Fruit fly (Drosophila melanogaster) whole organism, pupa: ENCODE measurements around the gene CG6726.

ENCODE experiments used
- CG10348 ChIP-seq: fragments of 200-800 bp; sonication (Bioruptor generic); IDR thresholded peaks from 2 replicates; pipeline ENCODE4 v1.3.6; 2022; ENCODE audit warnings: missing biosample characterization, missing genetic modification characterization
- CG8301 ChIP-seq: fragments of 200-800 bp; sonication (Bioruptor generic); optimal IDR thresholded peaks from 2 replicates; lab custom pipeline; 2018; ENCODE audit warnings: missing biosample characterization, mild to moderate bottlenecking, missing genetic modification characterization
- EcR ChIP-seq: fragments of 200-800 bp; sonication (Bioruptor generic); optimal IDR thresholded peaks from 3 replicates; lab custom pipeline; 2019; ENCODE audit warnings: missing biosample characterization, missing genetic modification characterization, mild to moderate bottlenecking, moderate library complexity, missing genetic modification reagents
- Ets98B ChIP-seq: fragments of 200-800 bp; sonication (Bioruptor generic); IDR thresholded peaks from 2 replicates; pipeline ENCODE4 v1.3.6; 2022; ENCODE audit warnings: missing biosample characterization, missing genetic modification characterization

DNA sequence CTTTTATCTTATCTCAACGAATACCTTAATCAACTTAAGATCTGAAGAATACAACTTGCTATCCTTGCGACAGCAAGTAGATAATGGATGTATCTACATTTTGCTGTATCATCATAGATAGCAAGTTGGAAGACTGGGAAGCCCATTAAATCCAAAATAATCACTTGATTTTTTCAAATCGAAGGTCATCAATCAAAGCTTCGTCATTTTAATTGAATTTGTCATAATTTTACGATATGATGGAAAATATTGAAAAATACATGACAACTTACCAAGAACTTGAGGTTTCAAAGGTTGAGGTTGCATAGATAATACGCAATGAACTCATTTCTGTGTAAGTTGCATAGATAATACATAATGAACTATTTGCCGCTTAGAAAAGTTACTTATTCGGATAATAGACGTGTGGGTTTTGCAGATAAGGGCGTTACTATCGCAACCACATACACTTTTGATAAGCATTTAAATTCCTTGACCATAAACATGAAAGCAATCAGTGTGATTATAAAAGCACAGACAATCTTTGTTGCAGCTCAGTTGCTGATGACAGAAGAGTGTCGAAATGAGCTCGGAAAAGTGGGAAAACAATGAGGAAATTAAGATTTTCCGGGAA lies 5.8 kb downstream of the CG6726 start, which contains the start of gene CG6733:
- TF ChIP-seq Ets98B (GFP tag; lab: Robert Waterston, UW) = no peak
- no peak for TF ChIP-seq CG8301 (tag; lab: Kevin White, UChicago)
- TF ChIP-seq EcR = no peak
- no peak for TF ChIP-seq CG10348 (GFP tag; lab: Robert Waterston, UW)
